Worm (Caenorhabditis elegans) whole organism, L3 larva: Measurements from ENCODE around the gene C06E8.5.

ENCODE experiments used
- R02D3.7 ChIP-seq: fragments of 150-350 bp; optimal IDR thresholded peaks from 2 replicates; lab custom pipeline; 2014; ENCODE audit warnings: missing biosample characterization, missing genetic modification characterization
- ceh-16 ChIP-seq: sonication (generic microtip); optimal IDR thresholded peaks from 2 replicates; lab custom pipeline; 2017; ENCODE audit warnings: missing biosample characterization, missing genetic modification characterization

ce11 chrIII:7020500-7020899 lies 15.2 kb upstream of the C06E8.5 start, which contains the start of gene col-8:
- TF ChIP-seq ceh-16 (tag; lab: Kevin White, UChicago) (no peak), R02D3.7 (tag; lab: Kevin White, UChicago) (no peak)
